Fruit fly (Drosophila melanogaster): ENCODE data around the gene CG14683.

CG14683 gene

dm6 chr3R:10655968-10656367 is 40.5 kb upstream of the CG14683 start (continued):
- peak; percentile 12 for TF ChIP-seq az2 (GFP tag; optimal IDR thresholded peaks at IDR 0.05)
- no peak for TF ChIP-seq CHES-1-like (GFP tag; optimal IDR thresholded peaks at IDR 0.05)
- TF ChIP-seq CG13775 (GFP tag; optimal IDR thresholded peaks at IDR 0.05): no peak
- peak; percentile 18 for TF ChIP-seq CG12391 (tag; optimal IDR thresholded peaks at IDR 0.05)
- TF ChIP-seq oc (tag; optimal IDR thresholded peaks at IDR 0.05): no peak
- no peak for TF ChIP-seq Deaf1 (tag; optimal IDR thresholded peaks at IDR 0.05)
- no peak for TF ChIP-seq pfk (GFP tag; optimal IDR thresholded peaks at IDR 0.05)
- TF ChIP-seq zen (tag; optimal IDR thresholded peaks at IDR 0.05): no peak
- no peak for TF ChIP-seq emc (GFP tag; optimal IDR thresholded peaks at IDR 0.05)
- no peak for TF ChIP-seq CG3065 (GFP tag; optimal IDR thresholded peaks at IDR 0.05)
- no peak for TF ChIP-seq vnd (GFP tag; IDR thresholded peaks at IDR 0.05; ENCODE audit: partially characterized antibody)
- TF ChIP-seq Sox100B (GFP tag; optimal IDR thresholded peaks at IDR 0.05): no peak
- no peak for TF ChIP-seq mirr (GFP tag; optimal IDR thresholded peaks at IDR 0.05)
- TF ChIP-seq mld (GFP tag; IDR thresholded peaks at IDR 0.05; ENCODE audit: partially characterized antibody): no peak
- no peak for TF ChIP-seq maf-S (GFP tag; optimal IDR thresholded peaks at IDR 0.05)
- TF ChIP-seq sc (optimal IDR thresholded peaks at IDR 0.05): no peak
- no peak for TF ChIP-seq sc (GFP tag; optimal IDR thresholded peaks at IDR 0.05)
- no peak for TF ChIP-seq HmgD (GFP tag; optimal IDR thresholded peaks at IDR 0.05)
- no peak for TF ChIP-seq klu (GFP tag; IDR thresholded peaks at IDR 0.05)
- TF ChIP-seq Dek (tag; optimal IDR thresholded peaks at IDR 0.05): no peak
- TF ChIP-seq Camta (GFP tag; optimal IDR thresholded peaks at IDR 0.05): no peak
- no peak for TF ChIP-seq pzg (GFP tag; optimal IDR thresholded peaks at IDR 0.05)
- no peak for TF ChIP-seq CG17186 (GFP tag; optimal IDR thresholded peaks at IDR 0.05)
- TF ChIP-seq CkIIα-i1 (GFP tag; IDR thresholded peaks at IDR 0.05): no peak
- TF ChIP-seq ac (GFP tag; optimal IDR thresholded peaks at IDR 0.05): no peak
- TF ChIP-seq Ada2b (GFP tag; IDR thresholded peaks at IDR 0.05): peak; percentile 37; the same call in 1 of the 2 replicates
- no peak for TF ChIP-seq gt (GFP tag; IDR thresholded peaks at IDR 0.05)
- no peak for TF ChIP-seq eyg (GFP tag; optimal IDR thresholded peaks at IDR 0.05)
- TF ChIP-seq sna (GFP tag; IDR thresholded peaks at IDR 0.05; ENCODE audit: partially characterized antibody): no peak
- no peak for TF ChIP-seq CG11696 (GFP tag; IDR thresholded peaks at IDR 0.05)
- no peak for TF ChIP-seq Dfd (GFP tag; optimal IDR thresholded peaks at IDR 0.05)
- TF ChIP-seq cato (GFP tag; optimal IDR thresholded peaks at IDR 0.05; ENCODE audit: borderline replicate concordance): no peak
- TF ChIP-seq Dip2 (GFP tag; IDR thresholded peaks at IDR 0.05): no peak
- no peak for TF ChIP-seq onecut (GFP tag; IDR thresholded peaks at IDR 0.05)
- no peak for TF ChIP-seq CG11398 (GFP tag; optimal IDR thresholded peaks at IDR 0.05)
- TF ChIP-seq zfh1 (GFP tag; IDR thresholded peaks at IDR 0.05): peak; percentile 66; the same call in 2 of the 3 replicates
- no peak for TF ChIP-seq CG8478 (optimal IDR thresholded peaks at IDR 0.05)
- TF ChIP-seq ftz-f1 (GFP tag; optimal IDR thresholded peaks at IDR 0.05): no peak
- no peak for TF ChIP-seq Usf (GFP tag; optimal IDR thresholded peaks at IDR 0.05)
- TF ChIP-seq chif (GFP tag; optimal IDR thresholded peaks at IDR 0.05): peak in 1 of 2 experiments; percentile 14
- no peak for TF ChIP-seq CG11723 (GFP tag; optimal IDR thresholded peaks at IDR 0.05)
- TF ChIP-seq Bdp1 (GFP tag; optimal IDR thresholded peaks at IDR 0.05): no peak
- no peak for TF ChIP-seq corto (GFP tag; optimal IDR thresholded peaks at IDR 0.05)
- TF ChIP-seq crol (GFP tag; IDR thresholded peaks at IDR 0.05): no peak
- TF ChIP-seq cas (GFP tag; IDR thresholded peaks at IDR 0.05): no peak
- TF ChIP-seq CG16815 (GFP tag; optimal IDR thresholded peaks at IDR 0.05): peak; percentile 6
- TF ChIP-seq eve (GFP tag; optimal IDR thresholded peaks at IDR 0.05): peak in 1 of 2 experiments; percentile 19
- peak; percentile 17 for TF ChIP-seq CG10209 (GFP tag; optimal IDR thresholded peaks at IDR 0.05)
- TF ChIP-seq CG1602 (GFP tag; optimal IDR thresholded peaks at IDR 0.05): peak; percentile 1
- TF ChIP-seq ewg (GFP tag; optimal IDR thresholded peaks at IDR 0.05): no peak
- peak; percentile 52; the same call in 1 of the 2 replicates for TF ChIP-seq Xrp1 (GFP tag; IDR thresholded peaks at IDR 0.05)
- TF ChIP-seq Sry-β (GFP tag; optimal IDR thresholded peaks at IDR 0.05): no peak

Data from whole organism, embryonic.